Fruit fly (Drosophila melanogaster) Kc167 (cell line): ENCODE data around the gene B-H2.

ENCODE experiments used
- Sin3A ChIP-seq: fragments of >200 bp; optimal IDR thresholded peaks from 2 replicates; lab custom pipeline; 2018; ENCODE audit warnings: missing external identifiers
- h ChIP-seq: fragments of >200 bp; optimal IDR thresholded peaks from 3 replicates; lab custom pipeline; 2018; ENCODE audit warnings: missing external identifiers
- insv ChIP-seq: fragments of >200 bp; optimal IDR thresholded peaks from 3 replicates; lab custom pipeline; 2018; ENCODE audit warnings: missing external identifiers
- psq ChIP-seq: fragments of >200 bp; optimal IDR thresholded peaks from 2 replicates; lab custom pipeline; 2017; ENCODE audit warnings: missing external identifiers
- ttk ChIP-seq: sonication (Bioruptor generic); optimal IDR thresholded peaks from 2 replicates; lab custom pipeline; 2017; ENCODE audit warnings: missing external identifiers

- TF ChIP-seq psq (lab: Kevin White, UChicago) (no peak), ttk (lab: Kevin White, UChicago) (no peak), Sin3A (lab: Kevin White, UChicago) (no peak), h (no peak), insv (lab: Kevin White, UChicago) (no peak)
These were observed 29.3 kb upstream of the B-H2 start for dm6 chrX:17285069-17285468.
